Worm (Caenorhabditis elegans) whole organism, L4/young adult: ENCODE measurements around the gene oac-24.

Experiments used
- dao-5 ChIP-seq: sonication (generic microtip); optimal IDR thresholded peaks from 2 replicates; lab custom pipeline; 2016; ENCODE audit warnings: missing genotype, missing genetic modification characterization, moderate library complexity, missing compliant biosample characterization
- him-1 ChIP-seq: sonication (generic microtip); optimal IDR thresholded peaks from 2 replicates; lab custom pipeline; 2016; ENCODE audit warnings: missing genotype, missing genetic modification reagents, missing genetic modification characterization, missing compliant biosample characterization

ce11 chrV:4662400-4662799 lies 48.2 kb upstream of the oac-24 start, which contains the start of gene srx-74:
- no peak for TF ChIP-seq him-1 (tag; lab: Kevin White, UChicago)
- no peak for TF ChIP-seq dao-5 (tag; lab: Kevin White, UChicago)
